Fruit fly (Drosophila melanogaster): ENCODE data around the gene kmr.

- no peak for TF ChIP-seq CTCF (optimal IDR thresholded peaks at IDR 0.05)
- TF ChIP-seq CG8478 (optimal IDR thresholded peaks at IDR 0.05) = no peak
Observed at dm6 chr3R:13811737-13812136, 96.7 kb downstream of the kmr start.
